Worm (Caenorhabditis elegans) whole organism, L2 larva: ENCODE results near the gene Y41E3.13.

ENCODE experiments used
- C34F6.9 ChIP-seq: fragments of 150-350 bp; optimal IDR thresholded peaks from 2 replicates; lab custom pipeline; 2014; ENCODE audit warnings: missing biosample characterization, missing genetic modification characterization
- F13H6.1 ChIP-seq: sonication (generic microtip); optimal IDR thresholded peaks from 2 replicates; lab custom pipeline; 2016; ENCODE audit warnings: missing genetic modification characterization, missing compliant biosample characterization
- R02D3.7 ChIP-seq: fragments of 150-350 bp; optimal IDR thresholded peaks from 2 replicates; lab custom pipeline; 2014; ENCODE audit warnings: missing biosample characterization, missing genetic modification characterization
- Y55F3AM.14 ChIP-seq: fragments of 200-800 bp; sonication (Bioruptor generic); optimal IDR thresholded peaks from 2 replicates; lab custom pipeline; 2018; ENCODE audit warnings: mild to moderate bottlenecking, missing genetic modification characterization, missing compliant biosample characterization
- alr-1 ChIP-seq: fragments of 150-350 bp; optimal IDR thresholded peaks from 2 replicates; lab custom pipeline; 2014; ENCODE audit warnings: missing biosample characterization, missing genetic modification characterization
- aly-2 ChIP-seq: fragments of 150-350 bp; optimal IDR thresholded peaks from 2 replicates; lab custom pipeline; 2014; ENCODE audit warnings: missing biosample characterization, missing genetic modification characterization
- ama-1 ChIP-seq: fragments of 150-350 bp; optimal IDR thresholded peaks from 2 replicates; lab custom pipeline; 2018; ENCODE audit warnings: inconsistent platforms
- blmp-1 ChIP-seq: sonication (generic microtip); optimal IDR thresholded peaks from 2 replicates; lab custom pipeline; 2017; ENCODE audit warnings: missing genetic modification characterization, mild to moderate bottlenecking, missing compliant biosample characterization, antibody characterized with exemption, moderate library complexity; ENCODE audit not compliant: insufficient read depth
- ceh-16 ChIP-seq: fragments of 150-350 bp; optimal IDR thresholded peaks from 2 replicates; lab custom pipeline; 2014; ENCODE audit warnings: missing biosample characterization, missing genetic modification characterization
- ceh-82 ChIP-seq: fragments of 150-350 bp; optimal IDR thresholded peaks from 2 replicates; lab custom pipeline; 2014; ENCODE audit warnings: missing biosample characterization, missing genetic modification characterization
- crh-2 ChIP-seq: sonication (generic microtip); optimal IDR thresholded peaks from 2 replicates; lab custom pipeline; 2017; ENCODE audit warnings: missing biosample characterization, missing genetic modification characterization
- dmd-4 ChIP-seq: sonication (generic microtip); optimal IDR thresholded peaks from 2 replicates; lab custom pipeline; 2017; ENCODE audit warnings: missing biosample characterization, missing genetic modification characterization
- egl-27 ChIP-seq: sonication (generic microtip); optimal IDR thresholded peaks from 3 replicates; lab custom pipeline; 2017; ENCODE audit warnings: missing biosample characterization, missing genetic modification reagents, missing genetic modification characterization
- elt-1 ChIP-seq: fragments of 150-350 bp; optimal IDR thresholded peaks from 2 replicates; lab custom pipeline; 2014; ENCODE audit warnings: missing biosample characterization, missing genetic modification characterization
- elt-3 ChIP-seq: sonication (generic microtip); optimal IDR thresholded peaks from 2 replicates; lab custom pipeline; 2017; ENCODE audit warnings: missing biosample characterization, missing genetic modification characterization
- fos-1 ChIP-seq: fragments of 150-350 bp; optimal IDR thresholded peaks from 2 replicates; lab custom pipeline; 2014; ENCODE audit warnings: missing biosample characterization, missing genetic modification characterization
- gmeb-1 ChIP-seq: fragments of 150-350 bp; optimal IDR thresholded peaks from 2 replicates; lab custom pipeline; 2014; ENCODE audit warnings: missing biosample characterization, missing genetic modification characterization
- lin-11 ChIP-seq: fragments of 150-350 bp; sonication (generic microtip); optimal IDR thresholded peaks from 2 replicates; lab custom pipeline; 2014; ENCODE audit warnings: missing biosample characterization, missing genetic modification characterization, inconsistent platforms, mixed read lengths
- lin-13 ChIP-seq: fragments of 150-350 bp; optimal IDR thresholded peaks from 2 replicates; lab custom pipeline; 2014; ENCODE audit warnings: missing biosample characterization, missing genetic modification reagents, missing genetic modification characterization
- lin-39 ChIP-seq: fragments of 150-350 bp; optimal IDR thresholded peaks from 2 replicates; lab custom pipeline; 2014; ENCODE audit warnings: missing biosample characterization, missing genetic modification reagents, missing genetic modification characterization
- lsy-2 ChIP-seq, 2 experiments: fragments of 150-350 bp in 1 of 2; sonication (generic microtip) in 1 of 2; optimal IDR thresholded peaks; 2 replicates each; lab custom pipeline; 2014 to 2017; ENCODE audit warnings: missing biosample characterization in 2 of 2, missing genetic modification characterization in 2 of 2
- mab-5 ChIP-seq: fragments of 150-350 bp; optimal IDR thresholded peaks from 2 replicates; lab custom pipeline; 2014; ENCODE audit warnings: missing biosample characterization, missing genetic modification characterization
- mbf-1 ChIP-seq: sonication (generic microtip); optimal IDR thresholded peaks from 2 replicates; lab custom pipeline; 2017; ENCODE audit warnings: missing biosample characterization, missing genetic modification characterization
- mdl-1 ChIP-seq, 2 experiments: fragments of 150-350 bp in 1 of 2; sonication (generic microtip) in 1 of 2; optimal IDR thresholded peaks; 2 replicates each; lab custom pipeline; 2017; ENCODE audit warnings: missing biosample characterization in 2 of 2, missing genetic modification characterization in 2 of 2
- nhr-10 ChIP-seq: sonication (generic microtip); optimal IDR thresholded peaks from 2 replicates; lab custom pipeline; 2017; ENCODE audit warnings: missing biosample characterization, missing genetic modification characterization
- nhr-11 ChIP-seq: fragments of 150-350 bp; optimal IDR thresholded peaks from 2 replicates; lab custom pipeline; 2014; ENCODE audit warnings: missing biosample characterization, missing genetic modification characterization
- nhr-12 ChIP-seq: fragments of 150-350 bp; optimal IDR thresholded peaks from 2 replicates; lab custom pipeline; 2014; ENCODE audit warnings: missing biosample characterization, missing genetic modification characterization
- nhr-129 ChIP-seq: fragments of 150-350 bp; optimal IDR thresholded peaks from 2 replicates; lab custom pipeline; 2014; ENCODE audit warnings: missing biosample characterization, missing genetic modification characterization
- nhr-21 ChIP-seq: fragments of 150-350 bp; optimal IDR thresholded peaks from 2 replicates; lab custom pipeline; 2014; ENCODE audit warnings: missing biosample characterization, missing genetic modification characterization
- nhr-23 ChIP-seq: fragments of 150-350 bp; optimal IDR thresholded peaks from 2 replicates; lab custom pipeline; 2014; ENCODE audit warnings: missing biosample characterization, missing genetic modification reagents, missing genetic modification characterization
- nhr-237 ChIP-seq: fragments of 150-350 bp; optimal IDR thresholded peaks from 2 replicates; lab custom pipeline; 2014; ENCODE audit warnings: missing biosample characterization, missing genetic modification characterization
- nhr-25 ChIP-seq: fragments of 150-350 bp; sonication (generic microtip); optimal IDR thresholded peaks from 3 replicates; lab custom pipeline; 2014; ENCODE audit warnings: missing biosample characterization, missing genetic modification characterization
- nhr-6 ChIP-seq: fragments of 150-350 bp; optimal IDR thresholded peaks from 2 replicates; lab custom pipeline; 2014; ENCODE audit warnings: missing biosample characterization, missing genetic modification characterization
- nhr-77 ChIP-seq: fragments of 150-350 bp; optimal IDR thresholded peaks from 2 replicates; lab custom pipeline; 2014; ENCODE audit warnings: missing biosample characterization, missing genetic modification characterization
- peb-1 ChIP-seq: fragments of 150-350 bp; optimal IDR thresholded peaks from 2 replicates; lab custom pipeline; 2014; ENCODE audit warnings: missing biosample characterization, missing genetic modification characterization
- sem-4 ChIP-seq: fragments of 150-350 bp; optimal IDR thresholded peaks from 2 replicates; lab custom pipeline; 2014; ENCODE audit warnings: missing biosample characterization, missing genetic modification reagents, missing genetic modification characterization
- skn-1 ChIP-seq: sonication (generic microtip); optimal IDR thresholded peaks from 2 replicates; lab custom pipeline; 2017; ENCODE audit warnings: missing biosample characterization, missing genetic modification characterization
- sma-3 ChIP-seq: sonication (generic microtip); optimal IDR thresholded peaks from 2 replicates; lab custom pipeline; 2016; ENCODE audit warnings: missing genetic modification reagents, missing genetic modification characterization, missing compliant biosample characterization
- sma-9 ChIP-seq, 2 experiments: fragments of 150-350 bp in 1 of 2; sonication (generic microtip) in 1 of 2; optimal IDR thresholded peaks; 2 replicates each; lab custom pipeline; 2014 to 2016; ENCODE audit warnings: missing genetic modification characterization in 2 of 2, mild to moderate bottlenecking in 1 of 2, missing biosample characterization in 1 of 2, missing compliant biosample characterization in 1 of 2, missing genetic modification reagents in 1 of 2, moderate library complexity in 1 of 2
- snpc-4 ChIP-seq: fragments of 150-350 bp; optimal IDR thresholded peaks from 2 replicates; lab custom pipeline; 2014; ENCODE audit warnings: missing biosample characterization, missing genetic modification characterization
- unc-39 ChIP-seq: fragments of 150-350 bp; optimal IDR thresholded peaks from 2 replicates; lab custom pipeline; 2014; ENCODE audit warnings: missing biosample characterization, missing genetic modification characterization
- unc-55 ChIP-seq: fragments of 150-350 bp; sonication (generic microtip); optimal IDR thresholded peaks from 3 replicates; lab custom pipeline; 2014; ENCODE audit warnings: missing biosample characterization, missing genetic modification reagents, missing genetic modification characterization
- unc-62 ChIP-seq: fragments of 150-350 bp; optimal IDR thresholded peaks from 2 replicates; lab custom pipeline; 2014; ENCODE audit warnings: missing biosample characterization, missing genetic modification reagents, missing genetic modification characterization
- zag-1 ChIP-seq: fragments of 150-350 bp; optimal IDR thresholded peaks from 2 replicates; lab custom pipeline; 2014; ENCODE audit warnings: missing biosample characterization, missing genetic modification characterization
- ztf-1 ChIP-seq: fragments of 200-800 bp; sonication (Bioruptor generic); conservative IDR thresholded peaks from 2 replicates; pipeline ENCODE4 v1.3.6; 2022; ENCODE audit warnings: missing genetic modification characterization, missing compliant biosample characterization
- ztf-11 ChIP-seq: sonication (generic microtip); optimal IDR thresholded peaks from 2 replicates; lab custom pipeline; 2017; ENCODE audit warnings: missing biosample characterization, missing genetic modification characterization
- ztf-4 ChIP-seq: fragments of 150-350 bp; optimal IDR thresholded peaks from 2 replicates; lab custom pipeline; 2014; ENCODE audit warnings: missing biosample characterization, missing genetic modification characterization

Gene Y41E3.13

ce11 chrIV:15020958-15021357, 37.1 kb upstream of the Y41E3.13 start:
- TF ChIP-seq lin-11 (peak; percentile 24), nhr-21 (no peak), unc-62 (GFP tag; lab: Kevin White, UChicago) (no peak), snpc-4 (tag; lab: Kevin White, UChicago) (no peak), R02D3.7 (no peak), nhr-237 (tag; lab: Kevin White, UChicago) (no peak), unc-39 (tag; lab: Kevin White, UChicago) (no peak), lsy-2 (tag; optimal IDR thresholded peaks at IDR 0.05; lab: Kevin White, UChicago) (peak in 1 of 2 experiments; percentile 52), skn-1 (tag; lab: Kevin White, UChicago) (no peak), aly-2 (tag; lab: Kevin White, UChicago) (no peak), ama-1 (lab: Kevin White, UChicago) (no peak), mdl-1 (tag; optimal IDR thresholded peaks at IDR 0.05; lab: Kevin White, UChicago) (no peak), ztf-11 (no peak), elt-3 (tag; lab: Kevin White, UChicago) (no peak), blmp-1 (no peak), mbf-1 (tag; lab: Kevin White, UChicago) (no peak), F13H6.1 (tag; lab: Kevin White, UChicago) (peak; percentile 33), nhr-11 (tag; lab: Kevin White, UChicago) (no peak), nhr-12 (tag; lab: Kevin White, UChicago) (no peak), elt-1 (tag; lab: Kevin White, UChicago) (no peak), nhr-10 (tag; lab: Kevin White, UChicago) (no peak), sem-4 (tag; lab: Kevin White, UChicago) (no peak), mab-5 (tag; lab: Kevin White, UChicago) (no peak), sma-9 (GFP tag; optimal IDR thresholded peaks at IDR 0.05; lab: Kevin White, UChicago) (no peak), sma-9 (tag; optimal IDR thresholded peaks at IDR 0.05; lab: Kevin White, UChicago) (no peak), Y55F3AM.14 (no peak), egl-27 (no peak), zag-1 (tag; lab: Kevin White, UChicago) (peak; percentile 21), unc-55 (peak; percentile 51), fos-1 (tag; lab: Kevin White, UChicago) (no peak), nhr-77 (no peak), ceh-82 (tag; lab: Kevin White, UChicago) (no peak), crh-2 (tag; lab: Kevin White, UChicago) (no peak), lin-39 (tag; lab: Kevin White, UChicago) (no peak), ztf-1 (GFP tag; lab: Robert Waterston, UW) (no peak), nhr-25 (no peak), nhr-129 (tag; lab: Kevin White, UChicago) (peak; percentile 88), lin-13 (GFP tag; lab: Kevin White, UChicago) (no peak), sma-3 (GFP tag; lab: Kevin White, UChicago) (no peak), gmeb-1 (tag; lab: Kevin White, UChicago) (no peak), C34F6.9 (tag; lab: Kevin White, UChicago) (peak; percentile 65), alr-1 (tag; lab: Kevin White, UChicago) (no peak), ztf-4 (tag; lab: Kevin White, UChicago) (no peak), nhr-6 (no peak), ceh-16 (tag; lab: Kevin White, UChicago) (no peak), dmd-4 (tag; lab: Kevin White, UChicago) (no peak), peb-1 (tag; lab: Kevin White, UChicago) (no peak)

ce11 chrIV:15024426-15024825, 33.7 kb upstream of the Y41E3.13 start:
- TF ChIP-seq lin-11 (no peak), unc-55 (no peak), dmd-4 (tag; lab: Kevin White, UChicago) (no peak), C34F6.9 (tag; lab: Kevin White, UChicago) (no peak), nhr-21 (no peak), ama-1 (lab: Kevin White, UChicago) (no peak), fos-1 (tag; lab: Kevin White, UChicago) (no peak), nhr-237 (tag; lab: Kevin White, UChicago) (no peak), unc-39 (tag; lab: Kevin White, UChicago) (no peak), nhr-10 (tag; lab: Kevin White, UChicago) (no peak), nhr-23 (tag; lab: Kevin White, UChicago) (no peak), Y55F3AM.14 (no peak), F13H6.1 (tag; lab: Kevin White, UChicago) (no peak), ztf-11 (no peak), egl-27 (no peak), ztf-1 (GFP tag; lab: Robert Waterston, UW) (no peak), lin-13 (GFP tag; lab: Kevin White, UChicago) (no peak), nhr-12 (tag; lab: Kevin White, UChicago) (no peak), nhr-11 (tag; lab: Kevin White, UChicago) (no peak)
